Worm (Caenorhabditis elegans) whole organism, L3 larva: ENCODE data around the gene W03G11.2.
A peak's percentile ranks its signal among the peaks of the same experiment; 100 is the strongest.

ENCODE experiments used
- R02D3.7 ChIP-seq: fragments of 150-350 bp; optimal IDR thresholded peaks from 2 replicates; lab custom pipeline; 2014; ENCODE audit warnings: missing biosample characterization, missing genetic modification characterization
- ZK546.5 ChIP-seq: sonication (generic microtip); optimal IDR thresholded peaks from 2 replicates; lab custom pipeline; 2017; ENCODE audit warnings: missing biosample characterization, missing genetic modification characterization
- aly-2 ChIP-seq: fragments of 150-350 bp; optimal IDR thresholded peaks from 2 replicates; lab custom pipeline; 2014; ENCODE audit warnings: missing biosample characterization, missing genetic modification characterization
- ama-1 ChIP-seq: fragments of 150-350 bp; optimal IDR thresholded peaks from 2 replicates; lab custom pipeline; 2018
- ceh-28 ChIP-seq: fragments of 150-350 bp; optimal IDR thresholded peaks from 2 replicates; lab custom pipeline; 2014; ENCODE audit warnings: missing biosample characterization, missing genetic modification reagents, missing genetic modification characterization
- ceh-82 ChIP-seq: fragments of 150-350 bp; optimal IDR thresholded peaks from 2 replicates; lab custom pipeline; 2014; ENCODE audit warnings: missing biosample characterization, missing genetic modification characterization
- ceh-9 ChIP-seq: sonication (generic microtip); optimal IDR thresholded peaks from 2 replicates; lab custom pipeline; 2018; ENCODE audit warnings: missing biosample characterization, missing genetic modification characterization
- daf-12 ChIP-seq: fragments of 150-350 bp; optimal IDR thresholded peaks from 2 replicates; lab custom pipeline; 2014; ENCODE audit warnings: missing biosample characterization, missing genetic modification reagents, missing genetic modification characterization
- egl-5 ChIP-seq: fragments of 150-350 bp; optimal IDR thresholded peaks from 2 replicates; lab custom pipeline; 2017; ENCODE audit warnings: missing biosample characterization, missing genetic modification reagents, missing genetic modification characterization, inconsistent platforms
- elt-1 ChIP-seq: fragments of 150-350 bp; optimal IDR thresholded peaks from 2 replicates; lab custom pipeline; 2014; ENCODE audit warnings: missing biosample characterization, missing genetic modification characterization
- elt-2 ChIP-seq: sonication (generic microtip); optimal IDR thresholded peaks from 2 replicates; lab custom pipeline; 2016; ENCODE audit warnings: missing genetic modification reagents, mild to moderate bottlenecking, missing genetic modification characterization, missing compliant biosample characterization
- eor-1 ChIP-seq, 2 experiments: fragments of 150-350 bp; optimal IDR thresholded peaks; 2 replicates each; lab custom pipeline; 2014 to 2018; ENCODE audit warnings: missing biosample characterization in 2 of 2, missing genetic modification characterization in 2 of 2
- fkh-10 ChIP-seq: sonication (generic microtip); optimal IDR thresholded peaks from 2 replicates; lab custom pipeline; 2017; ENCODE audit warnings: missing biosample characterization, missing genetic modification reagents, missing genetic modification characterization
- fkh-2 ChIP-seq: fragments of 150-350 bp; optimal IDR thresholded peaks from 2 replicates; lab custom pipeline; 2014; ENCODE audit warnings: missing biosample characterization, missing genetic modification reagents, missing genetic modification characterization
- hmg-11 ChIP-seq: sonication (generic microtip); optimal IDR thresholded peaks from 2 replicates; lab custom pipeline; 2016; ENCODE audit warnings: missing genetic modification characterization, missing compliant biosample characterization
- jun-1 ChIP-seq: fragments of 150-350 bp; optimal IDR thresholded peaks from 2 replicates; lab custom pipeline; 2014; ENCODE audit warnings: missing biosample characterization, missing genetic modification reagents, missing genetic modification characterization
- lsy-12 ChIP-seq: sonication (generic microtip); optimal IDR thresholded peaks from 2 replicates; lab custom pipeline; 2016; ENCODE audit warnings: mild to moderate bottlenecking, missing genetic modification characterization, missing compliant biosample characterization
- mdl-1 ChIP-seq: fragments of 150-350 bp; optimal IDR thresholded peaks from 2 replicates; lab custom pipeline; 2014; ENCODE audit warnings: missing biosample characterization, missing genetic modification characterization
- nfya-1 ChIP-seq: sonication (generic microtip); optimal IDR thresholded peaks from 2 replicates; lab custom pipeline; 2017; ENCODE audit warnings: missing genetic modification characterization, mild to moderate bottlenecking, missing compliant biosample characterization, antibody characterized with exemption, moderate library complexity; ENCODE audit not compliant: insufficient read depth
- nhr-11 ChIP-seq: fragments of 150-350 bp; optimal IDR thresholded peaks from 2 replicates; lab custom pipeline; 2014; ENCODE audit warnings: missing biosample characterization, missing genetic modification characterization
- nhr-23 ChIP-seq: fragments of 150-350 bp; optimal IDR thresholded peaks from 2 replicates; lab custom pipeline; 2014; ENCODE audit warnings: missing biosample characterization, missing genetic modification reagents, missing genetic modification characterization
- nhr-28 ChIP-seq: fragments of 150-350 bp; optimal IDR thresholded peaks from 2 replicates; lab custom pipeline; 2014; ENCODE audit warnings: missing biosample characterization, missing genetic modification characterization
- nhr-43 ChIP-seq: sonication (generic microtip); optimal IDR thresholded peaks from 2 replicates; lab custom pipeline; 2016; ENCODE audit warnings: mild to moderate bottlenecking, missing genetic modification characterization, missing compliant biosample characterization; ENCODE audit not compliant: poor library complexity, severe bottlenecking
- pha-4 ChIP-seq: fragments of 150-350 bp; optimal IDR thresholded peaks from 2 replicates; lab custom pipeline; 2014; ENCODE audit warnings: missing biosample characterization, missing genetic modification reagents, missing genetic modification characterization
- pqm-1 ChIP-seq: fragments of 150-350 bp; optimal IDR thresholded peaks from 2 replicates; lab custom pipeline; 2017; ENCODE audit warnings: missing biosample characterization, missing genetic modification characterization, inconsistent platforms
- sea-2 ChIP-seq: fragments of 150-350 bp; sonication (generic microtip); optimal IDR thresholded peaks from 4 replicates; lab custom pipeline; 2014; ENCODE audit warnings: missing biosample characterization, missing genetic modification reagents, missing genetic modification characterization
- skn-1 ChIP-seq: fragments of 150-350 bp; optimal IDR thresholded peaks from 2 replicates; lab custom pipeline; 2014; ENCODE audit warnings: missing biosample characterization, missing genetic modification characterization
- snpc-4 ChIP-seq: fragments of 150-350 bp; optimal IDR thresholded peaks from 2 replicates; lab custom pipeline; 2014; ENCODE audit warnings: missing biosample characterization, missing genetic modification characterization
- tbx-2 ChIP-seq: sonication (generic microtip); optimal IDR thresholded peaks from 2 replicates; lab custom pipeline; 2016; ENCODE audit warnings: mild to moderate bottlenecking, missing genetic modification characterization, missing compliant biosample characterization
- unc-39 ChIP-seq: sonication (generic microtip); optimal IDR thresholded peaks from 4 replicates; lab custom pipeline; 2017; ENCODE audit warnings: missing biosample characterization, missing genetic modification characterization
- unc-62 ChIP-seq: fragments of 150-350 bp; sonication (generic microtip); optimal IDR thresholded peaks from 4 replicates; lab custom pipeline; 2014; ENCODE audit warnings: missing biosample characterization, missing genetic modification reagents, missing genetic modification characterization
- ztf-11 ChIP-seq: fragments of 150-350 bp; optimal IDR thresholded peaks from 2 replicates; lab custom pipeline; 2014; ENCODE audit warnings: missing biosample characterization, missing genetic modification characterization
- ztf-4 ChIP-seq: fragments of 150-350 bp; optimal IDR thresholded peaks from 2 replicates; lab custom pipeline; 2014; ENCODE audit warnings: missing biosample characterization, missing genetic modification characterization

The W03G11.2 gene

DNA sequence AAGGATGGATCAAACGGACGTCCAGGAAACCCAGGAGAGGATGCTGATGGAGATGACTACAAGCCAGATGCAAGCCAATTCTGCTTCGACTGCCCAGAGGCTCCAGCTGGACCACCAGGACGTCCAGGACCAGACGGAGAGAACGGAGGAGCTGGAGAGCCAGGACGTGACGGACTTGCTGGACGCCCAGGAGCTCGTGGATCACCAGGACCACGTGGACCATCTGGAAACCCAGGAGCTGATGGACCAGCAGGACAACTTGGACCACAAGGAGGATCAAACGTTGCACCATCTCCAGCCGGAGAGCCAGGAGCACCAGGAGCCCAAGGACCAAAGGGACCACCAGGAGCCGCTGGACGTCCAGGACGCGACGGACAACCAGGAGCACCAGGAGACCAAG lies 3.0 kb downstream of the W03G11.2 start:
- TF ChIP-seq ceh-9 (tag; lab: Kevin White, UChicago) (no peak), ceh-82 (tag; lab: Kevin White, UChicago) (no peak), R02D3.7 (tag; lab: Kevin White, UChicago) (no peak), daf-12 (no peak), aly-2 (no peak), mdl-1 (tag; lab: Kevin White, UChicago) (no peak), pha-4 (tag; lab: Kevin White, UChicago) (no peak), elt-2 (no peak), unc-39 (tag; lab: Kevin White, UChicago) (no peak), eor-1 (tag; optimal IDR thresholded peaks at IDR 0.05; lab: Kevin White, UChicago) (no peak), fkh-10 (no peak), egl-5 (tag; lab: Kevin White, UChicago) (no peak)

DNA sequence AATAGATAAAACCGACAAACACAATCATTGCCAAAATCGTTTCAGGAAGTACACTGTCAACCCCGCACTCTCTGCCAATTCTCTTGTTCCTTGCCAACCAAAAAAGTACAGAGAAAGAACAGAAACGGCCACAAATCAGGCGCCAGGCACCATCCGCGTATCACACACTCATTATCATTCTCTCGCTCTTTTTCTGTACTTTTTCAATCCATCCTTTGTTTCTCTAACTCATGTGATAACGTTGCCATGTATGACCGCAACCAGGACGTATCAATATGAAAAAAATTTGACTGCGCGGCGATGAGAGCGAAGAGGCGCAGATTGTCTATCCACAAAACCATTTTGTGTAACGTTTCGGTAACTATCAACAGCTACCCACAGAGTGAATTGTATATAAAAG lies 3.8 kb downstream of the W03G11.2 start, which contains the start of gene col-181:
Gene col-181 (plus strand): TSS at position 301 of the 400 bp plus-strand sequence.
- TF ChIP-seq nhr-43 (tag; lab: Kevin White, UChicago) (no peak), unc-62 (no peak), ama-1 (lab: Kevin White, UChicago) (no peak), elt-1 (tag; lab: Kevin White, UChicago) (no peak), hmg-11 (tag; lab: Kevin White, UChicago) (no peak), ZK546.5 (tag; lab: Kevin White, UChicago) (no peak), jun-1 (tag; lab: Kevin White, UChicago) (no peak), ztf-4 (tag; lab: Kevin White, UChicago) (no peak), ceh-28 (no peak), sea-2 (GFP tag; lab: Kevin White, UChicago) (no peak), nfya-1 (no peak), nhr-11 (no peak)
- TF ChIP-seq, all 47 proteins: peak for 0

DNA sequence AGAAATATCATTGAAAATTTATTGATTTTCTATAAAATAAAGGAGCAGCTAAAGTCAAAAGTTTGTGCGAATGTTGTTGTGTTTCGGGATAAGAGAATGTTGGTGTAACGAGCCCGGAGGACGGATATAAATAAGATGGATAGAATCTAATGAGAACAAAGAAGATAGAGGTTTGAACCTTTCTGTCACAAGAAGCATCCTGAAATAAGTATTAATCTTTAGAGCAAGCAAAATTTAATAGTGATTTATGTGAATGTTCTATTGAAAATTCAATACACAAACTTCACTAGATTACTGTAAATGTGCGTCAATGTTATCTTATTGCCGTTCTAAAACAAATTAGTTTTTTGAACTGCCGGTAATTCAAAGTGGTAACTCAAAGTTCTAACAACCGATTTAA lies 4.7 kb downstream of the W03G11.2 start, which contains the start of gene W03G11.3:
Gene W03G11.3 (minus strand): TSS at position 101 of the 400 bp plus-strand sequence.
- TF ChIP-seq nfya-1 (no peak), ztf-11 (tag; lab: Kevin White, UChicago) (no peak), skn-1 (tag; lab: Kevin White, UChicago) (no peak), ZK546.5 (tag; lab: Kevin White, UChicago) (no peak)

DNA sequence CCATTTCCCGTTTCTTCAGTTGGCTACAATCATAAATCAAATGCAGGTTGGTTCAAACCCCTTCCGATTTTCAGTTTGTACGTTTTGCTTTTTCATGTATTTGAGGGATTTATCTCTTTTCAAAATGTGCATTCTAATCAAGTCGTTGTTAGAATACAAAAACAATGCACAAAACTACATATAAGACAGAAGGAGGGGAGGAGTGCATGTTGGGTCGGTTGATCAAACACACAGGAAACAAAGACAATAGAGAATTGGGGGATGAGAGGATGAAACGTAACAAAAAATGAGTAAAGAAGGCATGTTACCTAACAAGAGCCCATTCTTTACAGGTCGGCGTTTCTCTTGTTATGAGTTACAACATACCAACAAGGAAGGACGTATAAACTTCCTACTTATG lies 10.4 kb downstream of the W03G11.2 start:
- TF ChIP-seq hmg-11 (tag; lab: Kevin White, UChicago) = no peak
- TF ChIP-seq lsy-12 (tag; lab: Kevin White, UChicago) = no peak
- TF ChIP-seq snpc-4 (tag; lab: Kevin White, UChicago) = no peak
- TF ChIP-seq ceh-82 (tag; lab: Kevin White, UChicago) = no peak
- TF ChIP-seq unc-39 (tag; lab: Kevin White, UChicago) = no peak
- no peak for TF ChIP-seq fkh-2 (tag; lab: Kevin White, UChicago)
- TF ChIP-seq nhr-11 = no peak
- TF ChIP-seq pqm-1 (tag; lab: Kevin White, UChicago) = no peak
- TF ChIP-seq nhr-43 (tag; lab: Kevin White, UChicago) = no peak

DNA sequence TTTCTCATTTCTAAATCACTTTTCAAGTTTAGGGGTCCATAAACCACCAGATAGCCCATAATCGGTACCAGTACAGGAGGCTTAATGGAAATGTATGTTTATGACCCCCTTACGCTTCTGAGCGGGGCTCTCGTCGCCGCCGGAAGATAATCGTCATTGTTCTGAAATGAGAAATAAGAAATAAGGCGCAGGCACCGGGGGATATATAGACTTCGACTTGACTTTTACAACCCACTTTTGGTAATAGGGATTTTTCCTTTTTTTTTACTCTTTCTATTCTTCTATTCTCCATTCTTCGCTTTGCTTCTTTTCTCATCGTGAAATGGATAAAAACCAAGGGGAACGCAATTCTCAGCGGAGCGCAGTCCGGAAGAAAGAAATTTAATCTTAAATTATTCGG lies 13.2 kb downstream of the W03G11.2 start:
- TF ChIP-seq aly-2 = no peak
- TF ChIP-seq ama-1 (lab: Kevin White, UChicago) = no peak
- TF ChIP-seq egl-5 (tag; lab: Kevin White, UChicago) = no peak
- TF ChIP-seq eor-1 (tag; optimal IDR thresholded peaks at IDR 0.05; lab: Kevin White, UChicago) = no peak
- TF ChIP-seq sea-2 (GFP tag; lab: Kevin White, UChicago) = no peak
- TF ChIP-seq pqm-1 (tag; lab: Kevin White, UChicago) = peak; percentile 11
- TF ChIP-seq tbx-2 (tag; lab: Kevin White, UChicago) = no peak
- TF ChIP-seq, all 47 proteins: peak for 1

DNA sequence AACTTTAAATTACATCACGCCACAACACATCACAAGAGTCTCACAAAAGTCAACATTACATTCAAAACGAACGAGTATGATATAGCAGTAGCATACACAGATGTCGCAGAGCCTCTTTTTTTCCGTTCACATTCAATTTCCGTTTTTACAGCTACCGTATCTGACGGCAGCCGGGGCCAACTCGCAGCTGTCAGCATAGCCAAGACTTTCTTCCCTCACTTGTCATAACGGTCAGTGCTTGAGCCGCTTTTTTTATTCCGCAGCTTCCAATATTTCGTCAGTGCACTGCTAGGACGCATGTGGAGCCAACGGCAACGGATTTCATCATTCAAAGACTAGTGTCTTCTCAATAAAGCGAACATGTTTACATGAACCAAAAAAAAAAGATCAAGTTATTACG lies 14.4 kb downstream of the W03G11.2 start:
- TF ChIP-seq nhr-23 (tag; lab: Kevin White, UChicago) (no peak), unc-39 (tag; lab: Kevin White, UChicago) (no peak), snpc-4 (tag; lab: Kevin White, UChicago) (no peak), tbx-2 (tag; lab: Kevin White, UChicago) (no peak), ZK546.5 (tag; lab: Kevin White, UChicago) (no peak), nhr-28 (tag; lab: Kevin White, UChicago) (no peak), nhr-11 (no peak), unc-62 (no peak), pha-4 (tag; lab: Kevin White, UChicago) (no peak)
